Fruit fly (Drosophila melanogaster) whole organism, larva: ENCODE data around the gene CG5623.

ENCODE experiments used
- noc ChIP-seq: fragments of 200-800 bp; sonication (Bioruptor generic); optimal IDR thresholded peaks from 3 replicates; lab custom pipeline; 2019; ENCODE audit warnings: missing biosample characterization, mild to moderate bottlenecking, missing genetic modification characterization, moderate library complexity

CG5623 gene

DNA sequence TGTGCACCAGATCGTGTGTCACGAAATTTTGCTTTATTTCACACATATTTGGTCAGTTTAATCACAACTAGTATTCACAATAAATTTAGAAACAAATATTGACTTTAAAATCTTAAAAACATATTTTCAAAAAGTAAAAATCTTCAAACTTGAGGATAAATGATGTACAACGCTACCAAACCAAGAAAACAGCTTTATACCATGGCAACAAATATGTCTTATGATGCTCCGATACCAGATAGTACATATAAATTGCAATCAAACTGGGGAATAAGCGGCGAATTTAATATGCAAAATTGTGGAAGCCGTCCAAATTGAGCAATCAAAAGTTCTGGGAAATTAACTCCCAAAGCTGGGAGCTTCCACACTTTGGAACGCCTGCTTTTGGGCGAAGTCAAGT, at the start of gene CG5623:
TSS of gene CG5623 (minus strand) at position 101 of the 400 bp plus-strand sequence.
- no peak for TF ChIP-seq noc (tag; lab: Kevin White, UChicago)

DNA sequence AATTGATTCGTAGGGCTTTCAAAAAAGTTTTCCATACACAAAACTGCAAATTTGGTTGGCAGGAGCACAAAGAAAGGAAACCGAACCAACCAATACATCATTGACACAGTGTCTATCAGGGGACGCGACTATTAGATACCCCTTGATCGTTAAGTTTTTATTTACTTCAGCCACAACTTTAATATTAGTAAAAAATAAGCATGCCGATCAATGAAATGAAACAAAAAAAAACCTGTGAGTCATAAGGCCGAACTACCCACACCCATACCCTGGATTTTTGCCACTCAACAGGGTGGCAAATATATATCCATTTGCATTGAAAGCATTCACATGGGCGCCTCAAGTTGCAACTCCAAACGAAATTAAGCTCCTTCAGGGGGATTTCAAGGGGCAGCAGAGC, 49.0 kb upstream of the CG5623 start:
- TF ChIP-seq noc (tag; lab: Kevin White, UChicago): no peak

DNA sequence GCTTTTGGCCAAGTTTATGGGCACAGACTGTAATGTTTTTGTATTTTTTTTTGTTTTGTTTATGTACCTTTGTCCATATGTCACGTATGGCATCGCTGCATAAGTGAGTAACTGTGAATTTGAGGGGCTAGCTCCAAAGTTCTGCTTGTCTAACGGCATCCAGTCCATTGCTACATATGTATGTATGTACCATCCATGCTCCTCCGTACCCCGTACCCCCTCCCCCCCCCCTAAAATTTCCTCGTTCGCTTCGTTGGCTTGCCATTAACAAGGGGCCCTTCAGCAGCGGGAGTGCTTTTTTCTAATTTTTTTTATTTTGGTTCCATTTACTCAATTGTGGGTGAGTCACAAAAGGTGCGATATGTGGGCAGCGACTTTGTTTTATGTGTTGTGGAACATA, 46.9 kb upstream of the CG5623 start:
- no peak for TF ChIP-seq noc (tag; lab: Kevin White, UChicago)

DNA sequence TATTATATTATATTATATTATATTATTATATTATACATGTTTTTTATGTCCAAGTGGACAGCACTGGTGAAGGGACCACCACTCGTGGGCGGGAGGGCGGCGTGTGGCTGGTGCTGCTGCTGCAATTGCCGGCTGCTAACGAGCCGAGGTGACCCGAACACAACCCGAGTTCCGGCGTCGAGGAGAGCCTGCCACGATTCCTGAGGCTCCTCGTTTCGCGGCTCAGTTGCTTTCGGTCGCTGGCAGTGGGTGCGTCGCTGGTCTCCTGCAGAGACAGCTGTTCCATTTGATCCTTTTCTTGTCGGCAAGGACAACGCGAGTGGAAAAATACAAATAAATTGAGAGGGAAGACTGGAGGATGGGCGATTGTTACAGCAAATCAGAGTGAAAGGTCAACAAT, 43.1 kb upstream of the CG5623 start:
- TF ChIP-seq noc (tag; lab: Kevin White, UChicago): no peak

DNA sequence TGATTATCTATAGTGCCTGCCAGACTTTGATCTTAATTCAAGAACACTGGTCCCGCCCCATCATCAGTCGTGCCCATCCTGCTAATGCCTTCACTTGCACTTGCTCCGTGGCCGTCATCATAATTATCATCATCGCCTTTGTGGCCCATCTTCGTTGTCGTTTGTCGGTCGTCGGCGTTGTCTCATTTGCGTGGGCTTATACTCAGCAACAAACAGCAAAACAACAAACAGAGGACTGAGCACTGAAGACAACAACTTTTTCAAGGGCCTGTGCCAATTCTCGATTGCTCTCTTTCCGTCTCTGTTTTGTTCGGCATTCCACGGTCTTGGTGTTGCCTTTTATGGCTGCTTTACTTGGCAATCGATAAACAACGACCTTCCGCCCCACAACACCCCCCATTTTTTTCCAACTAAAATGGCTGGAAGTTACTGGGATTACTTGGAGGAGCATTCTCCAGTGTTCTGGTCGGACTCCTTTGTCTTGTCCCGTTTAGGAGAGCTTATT, 40.7 kb upstream of the CG5623 start:
- no peak for TF ChIP-seq noc (tag; lab: Kevin White, UChicago)

DNA sequence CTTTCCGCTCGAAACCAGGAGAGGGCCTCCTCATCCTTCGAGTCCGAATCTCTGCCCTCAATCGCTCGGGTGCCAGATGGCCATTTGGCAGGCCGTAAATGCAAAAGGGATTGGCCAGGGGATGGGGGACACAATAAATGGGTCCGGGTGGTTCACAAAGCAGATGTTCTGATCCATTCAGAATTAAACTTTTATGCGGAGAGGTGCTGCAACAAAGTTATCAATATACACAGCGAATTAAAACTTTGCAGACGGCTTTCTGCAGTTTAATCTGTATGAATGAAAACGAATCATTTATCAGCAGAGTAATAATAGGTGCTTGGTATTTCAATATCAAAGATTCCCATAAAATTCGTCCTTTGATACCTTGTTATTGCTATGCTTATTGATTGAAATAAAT, 40.1 kb upstream of the CG5623 start:
- TF ChIP-seq noc (tag; lab: Kevin White, UChicago): no peak

DNA sequence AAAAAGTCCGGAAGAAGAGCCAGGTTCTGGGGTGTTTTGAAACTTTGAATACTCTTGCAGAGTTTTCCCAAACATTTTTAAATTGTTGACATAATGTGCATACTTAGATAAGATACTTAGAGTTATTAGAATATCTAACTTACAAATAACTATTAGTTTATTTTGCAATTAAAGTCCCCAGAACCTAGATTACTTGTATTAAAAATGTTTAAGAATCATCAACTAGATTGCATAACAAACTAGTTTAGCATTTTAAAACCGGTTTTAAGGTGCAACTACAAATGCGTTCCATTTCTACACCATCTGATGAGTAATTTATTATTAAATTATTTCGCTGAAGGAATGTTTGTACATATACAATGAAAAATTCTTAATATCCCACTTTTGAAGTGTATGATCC, 39.1 kb upstream of the CG5623 start:
- TF ChIP-seq noc (tag; lab: Kevin White, UChicago): no peak

DNA sequence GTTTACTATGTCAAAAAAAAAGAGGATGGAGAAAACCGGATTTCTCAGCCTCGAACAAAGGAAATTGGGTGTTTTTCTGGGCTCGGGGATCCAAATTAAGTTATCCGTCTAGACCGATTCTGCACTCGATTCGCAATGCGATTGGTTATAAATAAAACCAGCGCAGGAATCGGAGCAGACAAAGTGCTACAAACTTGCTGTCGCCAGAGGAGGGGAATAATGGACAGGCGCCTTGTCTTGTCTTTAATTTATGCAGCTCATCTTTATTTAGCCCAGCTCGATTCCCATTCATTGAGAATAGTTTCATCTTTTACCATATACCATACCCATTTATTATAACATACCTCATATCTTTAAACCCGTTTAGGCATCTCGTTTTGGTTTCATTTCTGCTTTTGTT, 37.4 kb upstream of the CG5623 start:
- TF ChIP-seq noc (tag; lab: Kevin White, UChicago): no peak

DNA sequence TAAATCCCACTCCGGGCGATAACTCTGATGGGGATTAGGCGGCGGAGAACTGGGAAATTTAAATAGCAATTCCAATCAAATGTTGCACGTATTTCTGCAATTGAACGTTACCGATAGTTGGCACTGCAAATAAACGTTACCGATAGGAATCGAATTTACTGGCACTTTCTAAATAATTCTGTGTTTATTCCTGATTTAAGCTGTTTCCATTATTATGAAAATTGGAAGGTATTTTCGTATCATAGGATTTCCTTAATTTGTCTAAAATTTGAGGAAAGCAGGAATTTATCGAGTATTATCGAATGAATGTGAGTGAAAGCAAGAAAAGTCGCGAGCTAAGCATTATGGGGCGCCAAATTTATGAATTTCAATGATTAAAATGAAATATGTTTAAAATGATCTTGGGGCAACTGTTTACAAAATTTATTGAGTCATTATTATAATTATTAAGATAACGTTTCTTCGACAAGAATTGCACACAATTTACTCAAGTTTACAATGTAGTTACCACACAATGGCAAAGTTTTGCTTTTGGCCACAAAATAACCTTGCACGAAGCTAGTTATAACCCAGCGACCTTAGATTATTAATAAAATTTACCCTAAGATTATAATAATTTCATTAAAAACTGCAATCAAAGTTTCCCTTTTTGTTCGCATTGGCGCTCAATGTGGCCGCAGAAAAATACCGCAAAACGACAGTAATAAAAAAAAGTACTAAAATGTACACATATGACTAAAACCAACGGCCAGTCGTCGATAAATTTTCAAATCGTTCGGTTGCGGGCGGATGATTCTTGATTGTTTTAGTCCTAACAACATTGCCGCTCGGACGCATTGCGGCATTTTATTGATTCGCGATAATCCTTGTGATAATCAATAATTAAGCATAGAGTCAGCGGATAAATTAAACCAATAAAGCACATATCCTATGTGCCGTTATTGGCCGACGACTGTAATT, 36.5 kb upstream of the CG5623 start, which contains the start of gene alpha-Man-IIb:
TSS of gene alpha-Man-IIb (plus strand) at position 747 of the 960 bp plus-strand sequence.
- no peak for TF ChIP-seq noc (tag; lab: Kevin White, UChicago)

DNA sequence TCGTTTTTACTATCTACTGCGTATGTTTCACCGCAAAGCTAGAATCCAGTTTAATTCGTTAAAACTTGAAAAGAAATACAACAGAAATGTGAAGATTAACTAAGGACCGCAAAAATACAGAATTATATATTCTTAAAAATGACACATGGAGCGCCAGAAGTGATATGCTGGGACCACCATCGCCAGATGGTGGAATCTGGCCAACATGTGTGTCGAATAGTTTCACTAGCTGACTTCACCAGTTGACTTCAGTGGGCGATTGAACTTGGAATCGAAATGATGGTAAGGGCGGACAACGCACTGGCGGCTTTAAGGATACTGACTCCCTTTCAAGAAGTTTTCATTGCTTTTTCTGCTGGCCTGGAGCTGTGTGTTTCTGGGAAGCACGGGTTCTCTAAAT, 34.8 kb upstream of the CG5623 start, which contains the start of gene CG9593:
TSS of gene CG9593 (plus strand) at position 270 of the 400 bp plus-strand sequence.
- TF ChIP-seq noc (tag; lab: Kevin White, UChicago): no peak

DNA sequence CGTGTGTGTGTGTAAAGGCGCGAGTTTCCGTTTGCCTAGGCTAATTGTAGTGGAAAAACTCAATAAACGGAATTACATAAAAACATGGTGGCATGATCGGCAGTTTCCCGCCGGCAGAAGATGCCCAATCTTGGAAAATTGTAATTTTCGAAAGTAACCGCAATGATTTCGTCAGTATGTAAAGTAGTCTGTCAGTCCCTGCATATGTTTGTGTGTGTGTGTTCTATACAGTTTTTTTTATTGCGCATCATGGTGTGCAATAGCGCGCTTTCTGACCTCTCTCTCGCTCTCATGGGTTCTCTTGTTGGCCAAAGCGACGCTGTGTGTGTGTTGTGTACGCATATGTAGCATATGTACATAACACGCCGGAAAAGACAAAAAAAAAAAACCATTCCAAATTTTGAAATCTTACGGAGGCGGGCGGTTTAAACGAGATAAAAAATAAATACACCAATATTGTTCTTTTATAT, 27.1 kb upstream of the CG5623 start:
- no peak for TF ChIP-seq noc (tag; lab: Kevin White, UChicago)

DNA sequence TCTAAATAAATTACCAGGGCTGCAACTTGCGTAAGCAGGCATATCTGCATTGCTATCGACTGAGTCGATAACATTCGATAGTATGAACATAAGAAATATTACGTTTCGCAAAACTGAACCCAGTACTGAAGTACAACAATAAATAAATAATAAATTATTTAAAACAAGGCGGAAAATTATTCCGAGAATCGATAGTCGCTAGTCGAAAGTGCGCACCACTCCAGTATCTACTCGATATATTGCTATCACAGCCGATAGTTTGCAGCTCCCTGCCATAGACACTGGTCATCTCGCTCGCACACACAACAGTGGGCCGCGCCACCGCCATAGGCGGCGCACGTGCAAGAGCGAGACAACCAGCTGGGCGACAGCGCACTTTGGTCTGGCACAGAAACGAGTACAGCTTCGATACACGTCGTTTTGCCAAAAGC, 26.1 kb upstream of the CG5623 start, which contains the start of gene nsl1:
TSS of gene nsl1 (plus strand) at position 411 of the 431 bp plus-strand sequence.
- TF ChIP-seq noc (tag; lab: Kevin White, UChicago): peak; percentile 33

DNA sequence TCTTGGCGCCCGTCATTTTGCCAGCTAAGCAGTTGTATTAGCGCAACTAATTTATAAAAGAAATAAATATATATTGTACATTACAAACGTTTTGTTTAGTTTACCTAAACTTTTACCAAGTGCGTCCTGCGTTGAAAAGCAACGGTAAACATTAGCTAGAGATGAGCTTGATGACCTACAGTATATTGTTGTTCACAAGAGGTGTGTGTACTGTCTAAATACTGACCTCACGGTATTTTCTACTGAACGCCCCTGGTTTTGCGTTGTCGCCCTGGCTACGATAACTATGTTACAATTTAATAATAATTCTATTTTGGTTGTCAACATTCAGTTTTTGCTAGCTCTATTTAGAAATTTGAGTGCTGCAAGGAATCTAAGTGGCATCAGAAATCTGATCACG, 25.2 kb upstream of the CG5623 start, which contains the start of gene Acyp2:
TSS of gene Acyp2 (plus strand) at position 262 of the 400 bp plus-strand sequence.
- TF ChIP-seq noc (tag; lab: Kevin White, UChicago): no peak

DNA sequence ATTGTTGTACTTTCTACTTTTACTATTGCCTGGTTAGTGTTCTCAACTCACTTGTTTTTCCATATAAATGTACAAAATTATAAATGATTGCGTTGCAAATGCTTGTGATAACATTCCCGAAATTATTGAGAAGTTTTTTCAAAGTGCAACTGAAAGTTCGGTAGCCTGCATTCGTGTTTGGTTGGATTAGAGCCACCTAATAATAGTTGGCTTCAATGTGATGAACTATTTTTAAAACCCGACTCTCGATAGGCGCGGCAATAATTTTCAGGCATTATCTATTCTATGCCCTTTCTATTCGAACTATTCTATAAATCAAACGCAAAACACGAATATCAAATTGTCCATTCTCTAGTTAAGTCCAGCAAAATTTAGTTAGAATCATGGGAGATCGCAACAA, 21.0 kb upstream of the CG5623 start, which contains the start of gene Uros2:
TSS of gene Uros2 (plus strand) at position 301 of the 400 bp plus-strand sequence.
- no peak for TF ChIP-seq noc (tag; lab: Kevin White, UChicago)

DNA sequence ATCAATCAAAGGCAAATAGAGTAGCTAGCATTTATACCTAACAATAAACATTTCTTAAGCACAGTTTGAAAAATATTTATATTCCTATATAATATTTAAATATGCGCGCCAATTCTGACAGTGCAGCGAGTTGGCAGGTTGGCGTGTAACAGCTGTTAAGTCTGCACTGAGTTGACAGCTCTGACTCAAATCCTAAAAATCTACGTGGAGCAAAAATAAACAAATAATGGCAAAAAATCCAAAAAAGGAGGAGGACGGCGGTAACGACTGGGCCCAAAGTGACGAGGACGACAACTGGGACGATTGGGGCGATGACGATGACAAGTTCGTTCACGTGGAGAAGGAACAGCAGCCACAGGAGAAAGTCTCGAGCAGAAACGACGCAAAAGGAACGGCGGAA, 19.3 kb upstream of the CG5623 start, which contains the start of gene CG9590:
TSS of gene CG9590 (plus strand) at position 166 of the 400 bp plus-strand sequence.
- no peak for TF ChIP-seq noc (tag; lab: Kevin White, UChicago)

DNA sequence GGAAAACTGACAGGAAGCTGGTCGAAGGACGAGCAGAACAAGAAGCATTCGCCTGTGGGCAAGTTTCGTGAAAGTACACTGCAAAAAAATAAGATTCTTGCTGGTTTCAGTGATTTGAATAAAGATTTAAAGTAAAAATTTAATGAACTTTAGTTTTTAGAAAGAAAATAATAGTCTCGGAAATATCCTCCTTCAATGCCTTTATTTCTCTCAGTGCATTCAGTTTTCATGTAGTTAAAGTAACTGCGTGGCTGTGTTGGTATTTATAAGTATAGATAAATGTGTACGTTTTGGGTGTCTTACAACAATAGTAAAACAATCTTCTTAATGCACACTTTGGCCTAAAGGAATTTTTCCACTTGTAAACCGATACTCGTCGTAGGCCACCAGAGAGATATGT, 17.1 kb upstream of the CG5623 start:
- TF ChIP-seq noc (tag; lab: Kevin White, UChicago): no peak
